Worm (Caenorhabditis elegans) whole organism, L3 larva: ENCODE measurements around the gene rsks-1.

ENCODE experiments used
- ama-1 ChIP-seq: fragments of 150-350 bp; optimal IDR thresholded peaks from 2 replicates; lab custom pipeline; 2018
- elt-3 ChIP-seq, 3 experiments: fragments of 150-350 bp in 1 of 3; sonication (generic microtip) in 2 of 3; optimal IDR thresholded peaks; 2 replicates in 2 of 3; 4 replicates in 1 of 3; lab custom pipeline; 2014 to 2017; ENCODE audit warnings: missing biosample characterization in 3 of 3, missing genetic modification characterization in 3 of 3
- lin-15B ChIP-seq: fragments of 150-350 bp; optimal IDR thresholded peaks from 2 replicates; lab custom pipeline; 2014; ENCODE audit warnings: missing biosample characterization, missing genetic modification characterization
- nhr-23 ChIP-seq: fragments of 150-350 bp; optimal IDR thresholded peaks from 2 replicates; lab custom pipeline; 2014; ENCODE audit warnings: missing biosample characterization, missing genetic modification reagents, missing genetic modification characterization
- nhr-237 ChIP-seq: fragments of 150-350 bp; optimal IDR thresholded peaks from 2 replicates; lab custom pipeline; 2014; ENCODE audit warnings: missing biosample characterization, missing genetic modification characterization
- tbx-2 ChIP-seq: sonication (generic microtip); optimal IDR thresholded peaks from 2 replicates; lab custom pipeline; 2016; ENCODE audit warnings: mild to moderate bottlenecking, missing genetic modification characterization, missing compliant biosample characterization
- unc-62 ChIP-seq: fragments of 150-350 bp; sonication (generic microtip); optimal IDR thresholded peaks from 4 replicates; lab custom pipeline; 2014; ENCODE audit warnings: missing biosample characterization, missing genetic modification reagents, missing genetic modification characterization
- ztf-4 ChIP-seq: fragments of 150-350 bp; optimal IDR thresholded peaks from 2 replicates; lab custom pipeline; 2014; ENCODE audit warnings: missing biosample characterization, missing genetic modification characterization

DNA sequence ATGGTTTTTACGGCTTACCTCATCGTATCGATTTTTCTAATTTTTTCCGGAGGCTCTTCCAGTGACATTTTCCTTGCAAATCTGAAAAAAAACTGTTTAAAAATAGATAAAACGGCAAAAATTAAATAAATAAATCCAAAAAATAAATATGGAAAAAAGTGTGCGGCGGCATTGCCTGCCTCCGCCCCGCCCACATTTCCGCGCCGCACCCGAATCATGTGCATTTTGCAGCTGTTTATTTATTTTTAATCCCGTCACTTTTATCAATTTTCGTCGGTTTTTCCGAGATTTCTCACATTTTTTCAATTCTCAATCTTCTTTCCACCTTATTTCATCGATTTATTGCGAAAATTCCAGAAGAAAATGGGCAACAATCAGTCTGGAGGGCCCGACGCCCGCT lies 8.1 kb upstream of the rsks-1 start, which contains the start of the genes Y47D3A.14 and aakb-2:
- peak; percentile 43 for TF ChIP-seq ama-1
- no peak for TF ChIP-seq ztf-4
- TF ChIP-seq nhr-237 (tag; lab: Kevin White, UChicago) = no peak
- TF ChIP-seq tbx-2 (tag; lab: Kevin White, UChicago) = no peak
- TF ChIP-seq elt-3 (tag; optimal IDR thresholded peaks at IDR 0.05; lab: Kevin White, UChicago) = no peak
- TF ChIP-seq lin-15B (tag; lab: Kevin White, UChicago) = peak; percentile 18
- TF ChIP-seq unc-62 (GFP tag; lab: Kevin White, UChicago) = no peak
- peak; percentile 16 for TF ChIP-seq nhr-23 (tag; lab: Kevin White, UChicago)
